Worm (Caenorhabditis elegans): ENCODE data around the gene spp-29.
A peak's percentile ranks its signal among the peaks of the same experiment; 100 is the strongest.

The spp-29 gene

DNA sequence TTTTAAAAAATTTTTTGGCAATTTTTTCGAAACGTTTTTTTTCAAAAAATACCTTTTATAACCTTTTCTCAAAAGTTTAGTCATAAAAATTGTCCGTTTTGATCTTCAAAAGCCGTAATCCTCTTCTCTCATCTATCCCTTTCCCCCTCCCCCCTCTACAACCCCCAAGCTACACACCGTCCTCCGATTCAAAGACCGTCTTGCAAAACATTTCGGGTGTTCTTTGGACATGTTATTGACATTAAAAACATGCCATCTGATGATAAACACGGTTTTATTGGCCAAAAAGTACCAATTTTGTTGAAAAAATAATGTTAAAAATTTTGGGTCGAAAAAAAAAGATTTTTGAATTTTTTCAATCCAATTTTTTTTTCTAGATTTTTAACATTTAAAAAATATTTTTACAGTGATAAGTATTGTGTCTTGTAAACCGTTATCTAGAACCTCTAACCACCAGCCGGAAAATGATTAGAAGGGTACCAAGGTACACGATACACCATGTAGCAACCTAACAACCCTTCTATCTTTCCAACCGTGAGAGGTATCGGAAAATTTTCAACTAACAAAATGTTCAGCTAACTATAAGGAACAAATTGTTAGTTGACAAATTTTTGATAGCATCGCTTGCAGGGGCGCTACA, 26.6 kb upstream of the spp-29 start:
- TF ChIP-seq ccch-3 (GFP tag; optimal IDR thresholded peaks at IDR 0.05), result no peak
- peak; percentile 44 for TF ChIP-seq nhr-80 (tag; optimal IDR thresholded peaks at IDR 0.05)

DNA sequence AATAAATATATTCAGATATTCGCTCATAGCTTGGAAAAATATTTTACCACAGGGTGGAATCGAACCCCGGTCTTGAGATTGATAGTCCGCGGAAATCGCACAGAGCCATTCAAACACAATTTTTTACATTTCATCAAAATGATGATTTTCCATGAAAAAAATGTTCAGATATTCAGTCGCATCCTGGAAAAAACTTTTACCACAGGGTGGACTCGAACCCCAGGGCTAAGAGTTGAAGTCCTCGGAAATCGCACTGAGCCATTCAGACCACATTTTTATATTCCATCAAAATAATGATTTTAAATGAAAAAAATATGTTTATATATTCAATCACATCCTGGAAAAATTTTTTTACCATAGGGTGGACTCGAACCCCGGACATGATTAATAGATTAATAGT, 25.9 kb upstream of the spp-29 start:
- TF ChIP-seq ama-1 (optimal IDR thresholded peaks at IDR 0.05), result no peak
- no peak for TF ChIP-seq ama-1 (GFP tag; optimal IDR thresholded peaks at IDR 0.05)
- TF ChIP-seq D2030.7 (GFP tag; IDR thresholded peaks at IDR 0.05), result no peak
- peak; percentile 13 for TF ChIP-seq rpc-1 (optimal IDR thresholded peaks at IDR 0.05)
- peak; percentile 67 for TF ChIP-seq rpc-1 (tag; optimal IDR thresholded peaks at IDR 0.05)
- TF ChIP-seq lin-26 (GFP tag; IDR thresholded peaks at IDR 0.05), result peak; percentile 57; the same call in 1 of the 2 replicates
- TF ChIP-seq bed-1 (GFP tag; IDR thresholded peaks at IDR 0.05), result no peak
- no peak for TF ChIP-seq mxl-1 (tag; optimal IDR thresholded peaks at IDR 0.05)
- TF ChIP-seq Y67H2A.10 (GFP tag; conservative IDR thresholded peaks at IDR 0.05), result no peak
- TF ChIP-seq madf-6 (GFP tag; IDR thresholded peaks at IDR 0.05), result no peak
- no peak for TF ChIP-seq mel-28 (tag; optimal IDR thresholded peaks at IDR 0.05; ENCODE audit: borderline replicate concordance)
- TF ChIP-seq B0336.3 (GFP tag; IDR thresholded peaks at IDR 0.05), result no peak
- no peak for TF ChIP-seq nhr-179 (tag; optimal IDR thresholded peaks at IDR 0.05)
- 0 out of 2 replicates have a peak, but pooled peaks have one; percentile 38 for TF ChIP-seq attf-6 (GFP tag; IDR thresholded peaks at IDR 0.05)
- TF ChIP-seq die-1 (tag; optimal IDR thresholded peaks at IDR 0.05), result no peak
- no peak for TF ChIP-seq chd-7 (tag; optimal IDR thresholded peaks at IDR 0.05)
- no peak for TF ChIP-seq F10E7.11 (tag; optimal IDR thresholded peaks at IDR 0.05)
- no peak for TF ChIP-seq ztf-26 (tag; optimal IDR thresholded peaks at IDR 0.05)
- no peak for TF ChIP-seq snpc-4 (GFP tag; optimal IDR thresholded peaks at IDR 0.05)
- TF ChIP-seq snpc-4 (tag; optimal IDR thresholded peaks at IDR 0.05), result no peak
- TF ChIP-seq let-526 (GFP tag; IDR thresholded peaks at IDR 0.05), result no peak
- TF ChIP-seq F37B4.10 (GFP tag; IDR thresholded peaks at IDR 0.05), result no peak
- no peak for TF ChIP-seq attf-3 (GFP tag; conservative IDR thresholded peaks at IDR 0.05)
- TF ChIP-seq B0261.1 (tag; optimal IDR thresholded peaks at IDR 0.05), result peak; percentile 46
- no peak for TF ChIP-seq ztf-18 (tag; optimal IDR thresholded peaks at IDR 0.05)
- TF ChIP-seq tbp1 (GFP tag; optimal IDR thresholded peaks at IDR 0.05), result peak; percentile 72
- no peak for TF ChIP-seq ztf-3 (GFP tag; optimal IDR thresholded peaks at IDR 0.05)

DNA sequence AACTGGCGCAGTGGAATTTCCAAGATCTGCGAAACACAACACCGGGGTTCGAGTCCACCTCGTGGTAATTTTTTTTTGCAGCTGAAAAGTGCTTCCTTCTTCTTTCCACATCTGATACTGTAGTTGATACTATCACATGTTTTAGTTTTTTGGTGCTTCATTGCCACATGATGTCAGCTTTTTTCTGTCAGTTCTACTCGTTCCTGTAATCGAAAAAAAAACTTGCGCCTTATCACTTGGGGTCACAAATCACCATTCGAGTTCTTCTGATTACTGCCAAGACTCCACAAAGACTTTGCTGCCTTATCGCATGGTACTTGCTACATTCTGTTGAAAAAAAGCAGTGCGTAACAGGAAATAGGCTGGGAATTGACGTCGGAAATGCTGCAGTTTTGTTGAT, 25.1 kb upstream of the spp-29 start:
- no peak for TF ChIP-seq lsy-27 (tag; optimal IDR thresholded peaks at IDR 0.05; ENCODE audit: borderline replicate concordance, insufficient read depth)
- TF ChIP-seq cebp-1 (GFP tag; IDR thresholded peaks at IDR 0.05), result peak; percentile 22; the same call in 1 of the 2 replicates
- TF ChIP-seq cebp-1 (tag; optimal IDR thresholded peaks at IDR 0.05), result peak; percentile 70
- no peak for TF ChIP-seq mes-4 (tag; optimal IDR thresholded peaks at IDR 0.05)
- TF ChIP-seq mxl-1 (tag; optimal IDR thresholded peaks at IDR 0.05), result no peak
- no peak for TF ChIP-seq Y53F4B.3 (GFP tag; IDR thresholded peaks at IDR 0.05)
- TF ChIP-seq C17E4.6 (GFP tag; IDR thresholded peaks at IDR 0.05), result no peak
- no peak for TF ChIP-seq mel-28 (tag; optimal IDR thresholded peaks at IDR 0.05; ENCODE audit: borderline replicate concordance)
- no peak for TF ChIP-seq T07F8.4 (tag; optimal IDR thresholded peaks at IDR 0.05)
- TF ChIP-seq let-526 (GFP tag; IDR thresholded peaks at IDR 0.05), result no peak
- TF ChIP-seq rec-8 (tag; optimal IDR thresholded peaks at IDR 0.05), result no peak
- TF ChIP-seq unc-62 (GFP tag; optimal IDR thresholded peaks at IDR 0.05), result peak; percentile 67
- TF ChIP-seq pbrm-1 (GFP tag; IDR thresholded peaks at IDR 0.05), result no peak
- peak; percentile 49; the same call in 1 of the 2 replicates for TF ChIP-seq K11D2.4 (GFP tag; IDR thresholded peaks at IDR 0.05)
- TF ChIP-seq ztf-6 (GFP tag; IDR thresholded peaks at IDR 0.05), result no peak
- TF ChIP-seq nhr-80 (tag; optimal IDR thresholded peaks at IDR 0.05), result peak; percentile 99
- TF ChIP-seq ztf-25 (GFP tag; IDR thresholded peaks at IDR 0.05), result no peak
- no peak for TF ChIP-seq F23B12.7 (tag; optimal IDR thresholded peaks at IDR 0.05; ENCODE audit: insufficient read depth)
- peak; percentile 20 for TF ChIP-seq madf-10 (tag; optimal IDR thresholded peaks at IDR 0.05)
- no peak for TF ChIP-seq ceh-79 (tag; optimal IDR thresholded peaks at IDR 0.05)
- peak; percentile 40 for TF ChIP-seq tbp1 (GFP tag; optimal IDR thresholded peaks at IDR 0.05)
- TF ChIP-seq B0336.3 (GFP tag; IDR thresholded peaks at IDR 0.05), result peak; percentile 52; the same call in 1 of the 2 replicates
- TF ChIP-seq egl-44 (GFP tag; IDR thresholded peaks at IDR 0.05), result no peak
- TF ChIP-seq ceh-27 (GFP tag; optimal IDR thresholded peaks at IDR 0.05), result no peak

All from whole organism, young adult.